Worm (Caenorhabditis elegans): ENCODE data around the gene F46H5.3.

ce11 chrX:7230877-7231276 lies 7.6 kb downstream of the F46H5.3 start:
- no peak for TF ChIP-seq ceh-9 (tag; optimal IDR thresholded peaks at IDR 0.05)
- no peak for TF ChIP-seq hlh-30 (tag; optimal IDR thresholded peaks at IDR 0.05; ENCODE audit: insufficient read depth)
- TF ChIP-seq unc-55 (GFP tag; optimal IDR thresholded peaks at IDR 0.05): no peak
- TF ChIP-seq nfya-1 (tag; optimal IDR thresholded peaks at IDR 0.05): no peak
- TF ChIP-seq nhr-11 (tag; optimal IDR thresholded peaks at IDR 0.05): no peak
- no peak for TF ChIP-seq ama-1 (optimal IDR thresholded peaks at IDR 0.05)
- TF ChIP-seq ceh-22 (tag; optimal IDR thresholded peaks at IDR 0.05): no peak
- TF ChIP-seq ets-4 (tag; optimal IDR thresholded peaks at IDR 0.05): no peak
- TF ChIP-seq C08G9.2 (tag; optimal IDR thresholded peaks at IDR 0.05): no peak
- no peak for TF ChIP-seq tbx-2 (tag; optimal IDR thresholded peaks at IDR 0.05)
- no peak for TF ChIP-seq unc-3 (GFP tag; conservative IDR thresholded peaks at IDR 0.05)
- TF ChIP-seq unc-3 (tag; optimal IDR thresholded peaks at IDR 0.05): no peak
- no peak for TF ChIP-seq unc-86 (tag; optimal IDR thresholded peaks at IDR 0.05)
- no peak for TF ChIP-seq ceh-45 (GFP tag; IDR thresholded peaks at IDR 0.05)

Data from whole organism, late embryonic.